Fruit fly (Drosophila melanogaster) whole organism, embryonic: ENCODE results near the gene CG6654.

Experiments
- Asciz ChIP-seq: fragments of 200-800 bp; sonication (Bioruptor generic); optimal IDR thresholded peaks from 2 replicates; lab custom pipeline; 2017; ENCODE audit warnings: missing biosample characterization, mild to moderate bottlenecking, missing genetic modification characterization, missing genetic modification reagents
- Atf3 ChIP-seq: fragments of 200-800 bp; sonication (Bioruptor generic); optimal IDR thresholded peaks from 3 replicates; lab custom pipeline; 2016; ENCODE audit warnings: missing biosample characterization, missing genetic modification characterization
- CG12299 ChIP-seq: fragments of 200-800 bp; sonication (Bioruptor generic); optimal IDR thresholded peaks from 2 replicates; lab custom pipeline; 2018; ENCODE audit warnings: missing biosample characterization, mild to moderate bottlenecking, missing genetic modification characterization
- CG14050 ChIP-seq: fragments of 200-800 bp; sonication (Bioruptor generic); IDR thresholded peaks from 3 replicates; pipeline ENCODE4 v1.3.6; 2022; ENCODE audit warnings: missing biosample characterization, missing genetic modification characterization
- CG15011 ChIP-seq: fragments of 200-800 bp; sonication (Bioruptor generic); optimal IDR thresholded peaks from 3 replicates; lab custom pipeline; 2018; ENCODE audit warnings: missing biosample characterization, mild to moderate bottlenecking, missing genetic modification characterization
- CG17186 ChIP-seq: fragments of 200-800 bp; sonication (Bioruptor generic); optimal IDR thresholded peaks from 3 replicates; lab custom pipeline; 2017; ENCODE audit warnings: missing biosample characterization, missing genetic modification reagents, missing genetic modification characterization
- CG18599 ChIP-seq: fragments of 200-800 bp; sonication (Bioruptor generic); optimal IDR thresholded peaks from 3 replicates; lab custom pipeline; 2017; ENCODE audit warnings: missing biosample characterization, missing genetic modification characterization, mild to moderate bottlenecking, moderate library complexity, missing genetic modification reagents
- CG3163 ChIP-seq: fragments of 200-800 bp; sonication (Bioruptor generic); optimal IDR thresholded peaks from 3 replicates; lab custom pipeline; 2016; ENCODE audit warnings: missing biosample characterization, missing genetic modification characterization
- CG32772 ChIP-seq: fragments of 200-800 bp; sonication (Bioruptor generic); IDR thresholded peaks from 2 replicates; pipeline ENCODE4 v1.3.6; 2022; ENCODE audit warnings: missing biosample characterization, missing genetic modification characterization
- CG33213 ChIP-seq: fragments of 200-800 bp; sonication (Bioruptor generic); optimal IDR thresholded peaks from 3 replicates; lab custom pipeline; 2016; ENCODE audit warnings: missing biosample characterization, missing genetic modification characterization
- CG4424 ChIP-seq: fragments of 200-800 bp; sonication (Bioruptor generic); optimal IDR thresholded peaks from 3 replicates; lab custom pipeline; 2016; ENCODE audit warnings: missing biosample characterization, missing genetic modification characterization
- CG4617 ChIP-seq: fragments of 200-800 bp; sonication (Bioruptor generic); optimal IDR thresholded peaks from 3 replicates; lab custom pipeline; 2016; ENCODE audit warnings: missing biosample characterization, missing genetic modification characterization, borderline replicate concordance
- CG8089 ChIP-seq: fragments of 200-800 bp; sonication (Bioruptor generic); optimal IDR thresholded peaks from 3 replicates; lab custom pipeline; 2016; ENCODE audit warnings: missing biosample characterization, missing genetic modification characterization
- CG8281 ChIP-seq: fragments of 200-800 bp; sonication (Bioruptor generic); optimal IDR thresholded peaks from 2 replicates; lab custom pipeline; 2018; ENCODE audit warnings: missing biosample characterization, mild to moderate bottlenecking, missing genetic modification characterization, moderate library complexity
- CG9876 ChIP-seq: fragments of 200-800 bp; sonication (Bioruptor generic); optimal IDR thresholded peaks from 2 replicates; lab custom pipeline; 2016; ENCODE audit warnings: missing biosample characterization, missing genetic modification characterization
- ERR ChIP-seq: fragments of 200-800 bp; sonication (Bioruptor generic); optimal IDR thresholded peaks from 2 replicates; lab custom pipeline; 2016; ENCODE audit warnings: missing biosample characterization, missing genetic modification characterization
- HLH3B ChIP-seq: fragments of 200-800 bp; sonication (Bioruptor generic); IDR thresholded peaks from 2 replicates; pipeline ENCODE4 v1.3.6; 2022; ENCODE audit warnings: missing biosample characterization, missing genetic modification characterization
- HLH4C ChIP-seq: fragments of 200-800 bp; sonication (Bioruptor generic); IDR thresholded peaks from 3 replicates; pipeline ENCODE4 v1.3.6; 2022; ENCODE audit warnings: missing biosample characterization, missing genetic modification characterization; ENCODE audit not compliant: partially characterized antibody
- HmgZ ChIP-seq: fragments of 200-800 bp; sonication (Bioruptor generic); optimal IDR thresholded peaks from 2 replicates; lab custom pipeline; 2018; ENCODE audit warnings: missing biosample characterization, mild to moderate bottlenecking, missing genetic modification characterization
- Hr78 ChIP-seq, 2 experiments: fragments of 200-800 bp in 1 of 2; fragments of >200 bp in 1 of 2; sonication (Bioruptor generic) in 1 of 2; optimal IDR thresholded peaks; 2 replicates each; lab custom pipeline; 2017 to 2019; ENCODE audit warnings: missing biosample characterization in 2 of 2, missing genetic modification characterization in 2 of 2, mild to moderate bottlenecking in 1 of 2, moderate library complexity in 1 of 2
- MBD-R2 ChIP-seq: fragments of 200-800 bp; sonication (Bioruptor generic); IDR thresholded peaks from 2 replicates; pipeline ENCODE4 v1.3.6; 2022; ENCODE audit warnings: missing biosample characterization, missing genetic modification characterization
- Mad ChIP-seq: fragments of 200-800 bp; sonication (Bioruptor generic); optimal IDR thresholded peaks from 2 replicates; lab custom pipeline; 2016; ENCODE audit warnings: missing biosample characterization, missing genetic modification characterization
- NK7.1 ChIP-seq: fragments of 200-800 bp; sonication (Bioruptor generic); optimal IDR thresholded peaks from 3 replicates; lab custom pipeline; 2016; ENCODE audit warnings: missing biosample characterization, missing genetic modification characterization
- Sry-β ChIP-seq: fragments of 200-800 bp; sonication (Bioruptor generic); optimal IDR thresholded peaks from 2 replicates; lab custom pipeline; 2018; ENCODE audit warnings: missing biosample characterization, mild to moderate bottlenecking, missing genetic modification characterization, moderate library complexity
- Stat92E ChIP-seq, 3 experiments: fragments of >200 bp in 2 of 3; fragments of 200-800 bp in 1 of 3; sonication (Bioruptor generic) in 1 of 3; optimal IDR thresholded peaks; 2 replicates each; lab custom pipeline; 2017 to 2019; ENCODE audit warnings: missing biosample characterization in 3 of 3, missing genetic modification characterization in 3 of 3, mild to moderate bottlenecking in 1 of 3, moderate library complexity in 1 of 3
- Xrp1 ChIP-seq: fragments of 200-800 bp; sonication (Bioruptor generic); IDR thresholded peaks from 2 replicates; pipeline ENCODE4 v1.3.6; 2022; ENCODE audit warnings: missing biosample characterization, missing genetic modification characterization
- abd-A ChIP-seq: fragments of 200-800 bp; sonication (Bioruptor generic); optimal IDR thresholded peaks from 3 replicates; lab custom pipeline; 2019; ENCODE audit warnings: missing biosample characterization, mild to moderate bottlenecking, missing genetic modification characterization, moderate library complexity
- bab2 ChIP-seq: fragments of 200-800 bp; sonication (Bioruptor generic); optimal IDR thresholded peaks from 2 replicates; lab custom pipeline; 2016; ENCODE audit warnings: missing biosample characterization, missing genetic modification characterization
- bbx ChIP-seq: fragments of 200-800 bp; sonication (Bioruptor generic); IDR thresholded peaks from 2 replicates; pipeline ENCODE4 v1.3.6; 2022; ENCODE audit warnings: missing biosample characterization, missing genetic modification characterization; ENCODE audit not compliant: partially characterized antibody
- cato ChIP-seq: fragments of 200-800 bp; sonication (Bioruptor generic); optimal IDR thresholded peaks from 2 replicates; lab custom pipeline; 2016; ENCODE audit warnings: missing biosample characterization, missing genetic modification characterization, borderline replicate concordance
- eve ChIP-seq, 2 experiments: fragments of >200 bp; optimal IDR thresholded peaks; 2 replicates each; lab custom pipeline; 2017; ENCODE audit warnings: missing biosample characterization in 2 of 2, missing genetic modification characterization in 2 of 2
- fd64A ChIP-seq: fragments of 200-800 bp; sonication (Bioruptor generic); optimal IDR thresholded peaks from 3 replicates; lab custom pipeline; 2018; ENCODE audit warnings: missing biosample characterization, mild to moderate bottlenecking, missing genetic modification characterization
- hbn ChIP-seq: fragments of 200-800 bp; sonication (Bioruptor generic); IDR thresholded peaks from 2 replicates; pipeline ENCODE4 v1.3.6; 2022; ENCODE audit warnings: missing biosample characterization, missing genetic modification characterization; ENCODE audit not compliant: partially characterized antibody
- jigr1 ChIP-seq: fragments of 200-800 bp; sonication (Bioruptor generic); IDR thresholded peaks from 3 replicates; pipeline ENCODE4 v1.3.6; 2022; ENCODE audit warnings: missing biosample characterization, missing genetic modification characterization
- klu ChIP-seq: fragments of 200-800 bp; sonication (Bioruptor generic); IDR thresholded peaks from 2 replicates; pipeline ENCODE4 v1.3.6; 2022; ENCODE audit warnings: missing biosample characterization, missing genetic modification characterization
- lov ChIP-seq, 2 experiments: fragments of 200-800 bp in 1 of 2; fragments of >200 bp in 1 of 2; sonication (Bioruptor generic) in 1 of 2; IDR thresholded peaks in 1 of 2; optimal IDR thresholded peaks in 1 of 2; 2 replicates in 1 of 2; 3 replicates in 1 of 2; pipeline versions ENCODE4 v1.3.6 to Lab custom; 2017 to 2022; ENCODE audit warnings: missing biosample characterization in 1 of 2, missing genetic modification characterization in 1 of 2
- maf-S ChIP-seq: fragments of 200-800 bp; sonication (Bioruptor generic); optimal IDR thresholded peaks from 2 replicates; lab custom pipeline; 2016; ENCODE audit warnings: missing biosample characterization, missing genetic modification characterization
- pb ChIP-seq: fragments of 200-800 bp; sonication (Bioruptor generic); optimal IDR thresholded peaks from 3 replicates; lab custom pipeline; 2016; ENCODE audit warnings: missing biosample characterization, missing genetic modification characterization
- sd ChIP-seq: fragments of 200-800 bp; sonication (Bioruptor generic); optimal IDR thresholded peaks from 3 replicates; lab custom pipeline; 2018; ENCODE audit warnings: missing biosample characterization, mild to moderate bottlenecking, missing genetic modification characterization, moderate library complexity
- sens-2 ChIP-seq: fragments of 200-800 bp; sonication (Bioruptor generic); IDR thresholded peaks from 2 replicates; pipeline ENCODE4 v1.3.6; 2022; ENCODE audit warnings: missing biosample characterization, missing genetic modification characterization
- shn ChIP-seq: fragments of 200-800 bp; sonication (Bioruptor generic); optimal IDR thresholded peaks from 3 replicates; lab custom pipeline; 2016; ENCODE audit warnings: missing biosample characterization, missing genetic modification characterization
- sna ChIP-seq: fragments of 200-800 bp; sonication (Bioruptor generic); IDR thresholded peaks from 2 replicates; pipeline ENCODE4 v1.3.6; 2022; ENCODE audit warnings: missing biosample characterization, missing genetic modification characterization; ENCODE audit not compliant: partially characterized antibody
- tap ChIP-seq: fragments of 200-800 bp; optimal IDR thresholded peaks from 3 replicates; lab custom pipeline; 2019; ENCODE audit warnings: missing biosample characterization, mild to moderate bottlenecking, missing genetic modification characterization, moderate library complexity
- toy ChIP-seq: fragments of 200-800 bp; sonication (Bioruptor generic); IDR thresholded peaks from 2 replicates; pipeline ENCODE4 v1.3.6; 2022; ENCODE audit warnings: missing biosample characterization, missing genetic modification characterization
- wdn ChIP-seq: fragments of 200-800 bp; sonication (Bioruptor generic); IDR thresholded peaks from 2 replicates; pipeline ENCODE4 v1.3.6; 2022; ENCODE audit warnings: missing biosample characterization, missing genetic modification characterization
- zf30C ChIP-seq: fragments of 200-800 bp; sonication (Bioruptor generic); optimal IDR thresholded peaks from 3 replicates; lab custom pipeline; 2018; ENCODE audit warnings: missing biosample characterization, mild to moderate bottlenecking, missing genetic modification characterization
- zfh1 ChIP-seq: fragments of 200-800 bp; sonication (Bioruptor generic); IDR thresholded peaks from 3 replicates; pipeline ENCODE4 v1.3.6; 2022; ENCODE audit warnings: missing biosample characterization, missing genetic modification characterization

The CG6654 gene

dm6 chr3R:15196134-15197034 lies 17.1 kb downstream of the CG6654 start, which contains the start of the genes Kpc1 and CG42542 (continued):
- TF ChIP-seq abd-A (no peak), Atf3 (peak; percentile 38), CG3163 (peak; percentile 54), Stat92E (GFP tag; optimal IDR thresholded peaks at IDR 0.05; lab: Kevin White, UChicago) (no peak), CG12299 (tag; lab: Kevin White, UChicago) (no peak), bab2 (GFP tag; lab: Kevin White, UChicago) (peak; percentile 38), NK7.1 (peak; percentile 48), HLH3B (GFP tag; lab: Robert Waterston, UW) (peak; percentile 47; the same call in 1 of the 2 replicates), CG18599 (GFP tag; lab: Kevin White, UChicago) (peak; percentile 69), CG4424 (GFP tag; lab: Kevin White, UChicago) (peak; percentile 59), Asciz (GFP tag; lab: Kevin White, UChicago) (no peak), CG33213 (GFP tag; lab: Kevin White, UChicago) (peak; percentile 54), CG17186 (peak; percentile 20), hbn (GFP tag; lab: Robert Waterston, UW) (peak; percentile 89), zf30C (GFP tag; lab: Kevin White, UChicago) (no peak), Sry-β (peak; percentile 95), jigr1 (GFP tag; lab: Robert Waterston, UW) (peak; percentile 52; the same call in 1 of the 3 replicates), bbx (GFP tag; lab: Robert Waterston, UW) (peak; percentile 70), pb (GFP tag; lab: Kevin White, UChicago) (peak; percentile 64), CG9876 (GFP tag; lab: Kevin White, UChicago) (peak; percentile 55), sna (GFP tag; lab: Robert Waterston, UW) (peak; percentile 96), lov (optimal IDR thresholded peaks at IDR 0.05; lab: Kevin White, UChicago) (no peak), lov (GFP tag; IDR thresholded peaks at IDR 0.05; lab: Robert Waterston, UW) (no peak), fd64A (GFP tag; lab: Kevin White, UChicago) (no peak), zfh1 (GFP tag; lab: Robert Waterston, UW) (peak; percentile 50), sd (tag; lab: Kevin White, UChicago) (no peak), ERR (peak; percentile 38), tap (tag; lab: Kevin White, UChicago) (no peak), CG32772 (GFP tag; lab: Robert Waterston, UW) (peak; percentile 63), shn (GFP tag; lab: Kevin White, UChicago) (peak; percentile 70), CG8089 (GFP tag; lab: Kevin White, UChicago) (peak; percentile 56), CG8281 (tag; lab: Kevin White, UChicago) (no peak), CG4617 (GFP tag; lab: Kevin White, UChicago) (peak; percentile 83), MBD-R2 (GFP tag; lab: Robert Waterston, UW) (peak; percentile 83), klu (GFP tag; lab: Robert Waterston, UW) (no peak), cato (peak; percentile 74), wdn (GFP tag; lab: Robert Waterston, UW) (peak; percentile 56), Mad (peak; percentile 66), HLH4C (GFP tag; lab: Robert Waterston, UW) (peak; percentile 86), CG15011 (peak; percentile 20), sens-2 (GFP tag; lab: Robert Waterston, UW) (no peak; the same call in 1 of the 2 replicates), maf-S (peak; percentile 63), toy (GFP tag; lab: Robert Waterston, UW) (no peak), HmgZ (tag; lab: Kevin White, UChicago) (peak; percentile 84), Xrp1 (GFP tag; lab: Robert Waterston, UW) (peak; percentile 55; the same call in 1 of the 2 replicates), CG14050 (GFP tag; lab: Robert Waterston, UW) (peak; percentile 34; the same call in 2 of the 3 replicates), eve (GFP tag; optimal IDR thresholded peaks at IDR 0.05; lab: Kevin White, UChicago) (no peak), Hr78 (GFP tag; optimal IDR thresholded peaks at IDR 0.05; lab: Kevin White, UChicago) (no peak)
